Worm (Caenorhabditis elegans): ENCODE measurements around the gene asna-1.
A peak's percentile ranks its signal among the peaks of the same experiment; 100 is the strongest.

DNA sequence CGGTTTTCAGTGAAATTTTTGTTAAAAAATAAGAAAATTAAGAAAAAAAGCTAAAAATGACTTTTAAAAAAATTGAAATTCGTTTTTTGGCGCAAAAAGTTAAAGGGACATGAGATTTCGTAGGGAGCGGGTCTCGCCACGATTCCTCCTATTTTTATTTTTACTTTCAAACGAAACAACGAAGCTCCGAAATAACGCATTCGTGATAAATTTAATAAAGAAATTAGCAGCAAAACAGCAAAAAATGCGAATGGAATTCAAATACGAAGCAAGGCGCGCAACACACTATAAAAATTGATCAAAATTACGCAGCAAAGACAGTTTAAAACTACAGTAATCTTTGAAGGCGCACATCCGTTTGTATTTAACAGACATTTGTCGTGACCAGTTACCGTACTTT is 4.9 kb downstream of the asna-1 start:
- peak in 1 of 2 experiments; percentile 91 for TF ChIP-seq unc-62 (GFP tag; optimal IDR thresholded peaks at IDR 0.05 in 1 of 2)
- TF ChIP-seq unc-62 (tag; optimal IDR thresholded peaks at IDR 0.05), result no peak
- no peak for TF ChIP-seq dmd-6 (GFP tag; IDR thresholded peaks at IDR 0.05)
- TF ChIP-seq ZK546.5 (tag; optimal IDR thresholded peaks at IDR 0.05), result no peak

Measured in whole organism, L4 larva.